Fruit fly (Drosophila melanogaster) whole organism, embryonic: ENCODE data around the gene CG6709.

Experiments used
- Adf1 ChIP-seq: fragments of 200-800 bp; sonication (Bioruptor generic); IDR thresholded peaks from 2 replicates; pipeline ENCODE4 v1.3.6; 2022; ENCODE audit warnings: missing biosample characterization, missing genetic modification characterization
- Antp ChIP-seq: fragments of 200-800 bp; sonication (Bioruptor generic); optimal IDR thresholded peaks from 3 replicates; lab custom pipeline; 2016; ENCODE audit warnings: missing biosample characterization, missing genetic modification characterization
- CG10147 ChIP-seq: fragments of 200-800 bp; sonication (Bioruptor generic); optimal IDR thresholded peaks from 2 replicates; lab custom pipeline; 2019; ENCODE audit warnings: missing biosample characterization, mild to moderate bottlenecking, missing genetic modification characterization, moderate library complexity
- CG10654 ChIP-seq: fragments of 200-800 bp; sonication (Bioruptor generic); optimal IDR thresholded peaks from 2 replicates; lab custom pipeline; 2016; ENCODE audit warnings: missing biosample characterization, missing genetic modification characterization
- CG11085 ChIP-seq: fragments of 200-800 bp; sonication (Bioruptor generic); IDR thresholded peaks from 2 replicates; pipeline ENCODE4 v1.3.6; 2022; ENCODE audit warnings: missing biosample characterization, missing genetic modification characterization
- CG11723 ChIP-seq: fragments of 200-800 bp; sonication (Bioruptor generic); optimal IDR thresholded peaks from 2 replicates; lab custom pipeline; 2017; ENCODE audit warnings: missing biosample characterization, mild to moderate bottlenecking, missing genetic modification characterization
- CG12155 ChIP-seq: fragments of 200-800 bp; sonication (Bioruptor generic); optimal IDR thresholded peaks from 3 replicates; lab custom pipeline; 2016; ENCODE audit warnings: missing biosample characterization, missing genetic modification characterization
- CG13296 ChIP-seq: fragments of 200-800 bp; sonication (Bioruptor generic); optimal IDR thresholded peaks from 3 replicates; lab custom pipeline; 2018; ENCODE audit warnings: missing biosample characterization, mild to moderate bottlenecking, missing genetic modification characterization
- CG13894 ChIP-seq: fragments of 200-800 bp; sonication (Bioruptor generic); optimal IDR thresholded peaks from 3 replicates; lab custom pipeline; 2018; ENCODE audit warnings: missing biosample characterization, mild to moderate bottlenecking, missing genetic modification characterization, moderate library complexity
- CG15011 ChIP-seq: fragments of 200-800 bp; sonication (Bioruptor generic); optimal IDR thresholded peaks from 3 replicates; lab custom pipeline; 2018; ENCODE audit warnings: missing biosample characterization, mild to moderate bottlenecking, missing genetic modification characterization
- CG15696 ChIP-seq: fragments of 200-800 bp; sonication (Bioruptor generic); optimal IDR thresholded peaks from 2 replicates; lab custom pipeline; 2019; ENCODE audit warnings: missing biosample characterization, mild to moderate bottlenecking, missing genetic modification characterization, moderate library complexity
- CG1603 ChIP-seq: fragments of 200-800 bp; sonication (Bioruptor generic); optimal IDR thresholded peaks from 2 replicates; lab custom pipeline; 2019; ENCODE audit warnings: missing biosample characterization, mild to moderate bottlenecking, missing genetic modification characterization, moderate library complexity
- CG1647 ChIP-seq: fragments of 200-800 bp; sonication (Bioruptor generic); optimal IDR thresholded peaks from 3 replicates; lab custom pipeline; 2016; ENCODE audit warnings: missing biosample characterization, missing genetic modification characterization
- CG2678 ChIP-seq: fragments of 200-800 bp; sonication (Bioruptor generic); optimal IDR thresholded peaks from 3 replicates; lab custom pipeline; 2019; ENCODE audit warnings: missing biosample characterization, mild to moderate bottlenecking, missing genetic modification characterization, moderate library complexity
- CG2875 ChIP-seq: fragments of 200-800 bp; sonication (Bioruptor generic); optimal IDR thresholded peaks from 2 replicates; lab custom pipeline; 2017; ENCODE audit warnings: missing biosample characterization, mild to moderate bottlenecking, missing genetic modification characterization, missing genetic modification reagents
- CG2889 ChIP-seq: fragments of 200-800 bp; sonication (Bioruptor generic); IDR thresholded peaks from 3 replicates; pipeline ENCODE4 v1.3.6; 2022; ENCODE audit warnings: missing biosample characterization, missing genetic modification characterization
- CG30431 ChIP-seq: fragments of 200-800 bp; sonication (Bioruptor generic); optimal IDR thresholded peaks from 2 replicates; lab custom pipeline; 2017; ENCODE audit warnings: missing biosample characterization, missing genetic modification characterization
- CG31365 ChIP-seq: fragments of 200-800 bp; sonication (Bioruptor generic); optimal IDR thresholded peaks from 2 replicates; lab custom pipeline; 2018; ENCODE audit warnings: missing biosample characterization, mild to moderate bottlenecking, missing genetic modification characterization
- CG31441 ChIP-seq: fragments of 200-800 bp; sonication (Bioruptor generic); IDR thresholded peaks from 2 replicates; pipeline ENCODE4 v1.3.6; 2022; ENCODE audit warnings: missing biosample characterization, missing genetic modification characterization
- CG33213 ChIP-seq: fragments of 200-800 bp; sonication (Bioruptor generic); optimal IDR thresholded peaks from 3 replicates; lab custom pipeline; 2016; ENCODE audit warnings: missing biosample characterization, missing genetic modification characterization
- CG34422 ChIP-seq: fragments of 200-800 bp; sonication (Bioruptor generic); IDR thresholded peaks from 3 replicates; pipeline ENCODE4 v1.3.6; 2022; ENCODE audit warnings: missing biosample characterization, missing genetic modification characterization
- CG3847 ChIP-seq: fragments of 200-800 bp; sonication (Bioruptor generic); IDR thresholded peaks from 2 replicates; pipeline ENCODE4 v1.3.6; 2022; ENCODE audit warnings: missing biosample characterization, missing genetic modification characterization
- CG4730 ChIP-seq: fragments of 200-800 bp; sonication (Bioruptor generic); IDR thresholded peaks from 2 replicates; pipeline ENCODE4 v1.3.6; 2022; ENCODE audit warnings: missing biosample characterization, missing genetic modification characterization
- CG5953 ChIP-seq: fragments of 200-800 bp; sonication (Bioruptor generic); IDR thresholded peaks from 2 replicates; pipeline ENCODE4 v1.3.6; 2022; ENCODE audit warnings: missing biosample characterization, missing genetic modification characterization
- CG7271 ChIP-seq: fragments of 200-800 bp; sonication (Bioruptor generic); optimal IDR thresholded peaks from 2 replicates; lab custom pipeline; 2018; ENCODE audit warnings: missing biosample characterization, mild to moderate bottlenecking, missing genetic modification characterization, moderate library complexity
- CG7357 ChIP-seq: fragments of 200-800 bp; sonication (Bioruptor generic); IDR thresholded peaks from 3 replicates; pipeline ENCODE4 v1.3.6; 2022; ENCODE audit warnings: missing biosample characterization, missing genetic modification characterization
- CG7745 ChIP-seq: fragments of 200-800 bp; sonication (Bioruptor generic); optimal IDR thresholded peaks from 2 replicates; lab custom pipeline; 2018; ENCODE audit warnings: missing biosample characterization, mild to moderate bottlenecking, missing genetic modification characterization, moderate library complexity
- CG7963 ChIP-seq: fragments of 200-800 bp; sonication (Bioruptor generic); IDR thresholded peaks from 3 replicates; pipeline ENCODE4 v1.3.6; 2022; ENCODE audit warnings: missing biosample characterization, missing genetic modification characterization; ENCODE audit not compliant: partially characterized antibody
- CG8359 ChIP-seq: fragments of 200-800 bp; sonication (Bioruptor generic); optimal IDR thresholded peaks from 2 replicates; lab custom pipeline; 2017; ENCODE audit warnings: missing biosample characterization, mild to moderate bottlenecking, missing genetic modification characterization, borderline replicate concordance
- CHES-1-like ChIP-seq: fragments of 200-800 bp; sonication (Bioruptor generic); optimal IDR thresholded peaks from 2 replicates; lab custom pipeline; 2016; ENCODE audit warnings: missing biosample characterization, missing genetic modification characterization
- E2f2 ChIP-seq: fragments of 200-800 bp; sonication (Bioruptor generic); IDR thresholded peaks from 2 replicates; pipeline ENCODE4 v1.3.6; 2022; ENCODE audit warnings: missing biosample characterization, missing genetic modification characterization
- Ets65A ChIP-seq: fragments of 200-800 bp; sonication (Bioruptor generic); peaks from one replicate; lab custom pipeline; 2016; ENCODE audit warnings: missing biosample characterization, missing genetic modification characterization
- Gsc ChIP-seq: fragments of 200-800 bp; sonication (Bioruptor generic); IDR thresholded peaks from 2 replicates; pipeline ENCODE4 v1.3.6; 2022; ENCODE audit warnings: missing biosample characterization, missing genetic modification characterization
- HmgD ChIP-seq: fragments of 200-800 bp; sonication (Bioruptor generic); optimal IDR thresholded peaks from 3 replicates; lab custom pipeline; 2016; ENCODE audit warnings: missing biosample characterization, missing genetic modification characterization
- Jarid2 ChIP-seq: fragments of 200-800 bp; sonication (Bioruptor generic); optimal IDR thresholded peaks from 3 replicates; lab custom pipeline; 2017; ENCODE audit warnings: mild to moderate bottlenecking, missing biosample characterization, missing genetic modification reagents, missing genetic modification characterization
- Sin3A ChIP-seq: fragments of >200 bp; optimal IDR thresholded peaks from 2 replicates; lab custom pipeline; 2018
- Sry-β ChIP-seq: fragments of 200-800 bp; sonication (Bioruptor generic); optimal IDR thresholded peaks from 2 replicates; lab custom pipeline; 2018; ENCODE audit warnings: missing biosample characterization, mild to moderate bottlenecking, missing genetic modification characterization, moderate library complexity
- Sry-δ ChIP-seq: fragments of 200-800 bp; sonication (Bioruptor generic); optimal IDR thresholded peaks from 2 replicates; lab custom pipeline; 2016; ENCODE audit warnings: missing biosample characterization, missing genetic modification characterization
- ab ChIP-seq: fragments of 200-800 bp; sonication (Bioruptor generic); optimal IDR thresholded peaks from 2 replicates; lab custom pipeline; 2016; ENCODE audit warnings: missing biosample characterization, missing genetic modification characterization
- abd-A ChIP-seq: fragments of 200-800 bp; sonication (Bioruptor generic); optimal IDR thresholded peaks from 3 replicates; lab custom pipeline; 2019; ENCODE audit warnings: missing biosample characterization, mild to moderate bottlenecking, missing genetic modification characterization, moderate library complexity
- bsh ChIP-seq, 2 experiments: fragments of 200-800 bp; sonication (Bioruptor generic); optimal IDR thresholded peaks; 2 replicates each; lab custom pipeline; 2017 to 2018; ENCODE audit warnings: mild to moderate bottlenecking in 2 of 2, missing biosample characterization in 2 of 2, missing genetic modification characterization in 2 of 2, moderate library complexity in 1 of 2
- cas ChIP-seq: fragments of 200-800 bp; sonication (Bioruptor generic); IDR thresholded peaks from 2 replicates; pipeline ENCODE4 v1.3.6; 2022; ENCODE audit warnings: missing biosample characterization, missing genetic modification characterization
- chif ChIP-seq, 2 experiments: fragments of 200-800 bp; sonication (Bioruptor generic); optimal IDR thresholded peaks; 3 replicates each; lab custom pipeline; 2016; ENCODE audit warnings: missing biosample characterization in 2 of 2, missing genetic modification characterization in 2 of 2
- gsb-n ChIP-seq: fragments of 200-800 bp; sonication (Bioruptor generic); optimal IDR thresholded peaks from 3 replicates; lab custom pipeline; 2018; ENCODE audit warnings: missing biosample characterization, mild to moderate bottlenecking, missing genetic modification characterization
- ham ChIP-seq: fragments of 200-800 bp; sonication (Bioruptor generic); IDR thresholded peaks from 2 replicates; pipeline ENCODE4 v1.3.6; 2022; ENCODE audit warnings: missing biosample characterization, missing genetic modification characterization
- her ChIP-seq: fragments of 200-800 bp; sonication (Bioruptor generic); optimal IDR thresholded peaks from 2 replicates; lab custom pipeline; 2016; ENCODE audit warnings: missing biosample characterization, missing genetic modification characterization
- kni ChIP-seq: fragments of 200-800 bp; sonication (Bioruptor generic); optimal IDR thresholded peaks from 3 replicates; lab custom pipeline; 2017; ENCODE audit warnings: mild to moderate bottlenecking, missing biosample characterization, missing genetic modification reagents, missing genetic modification characterization
- maf-S ChIP-seq: fragments of 200-800 bp; sonication (Bioruptor generic); optimal IDR thresholded peaks from 2 replicates; lab custom pipeline; 2016; ENCODE audit warnings: missing biosample characterization, missing genetic modification characterization
- repo ChIP-seq: fragments of 200-800 bp; sonication (Bioruptor generic); optimal IDR thresholded peaks from 2 replicates; lab custom pipeline; 2016; ENCODE audit warnings: missing biosample characterization, missing genetic modification characterization
- sob ChIP-seq: fragments of 200-800 bp; sonication (Bioruptor generic); IDR thresholded peaks from 2 replicates; pipeline ENCODE4 v1.3.6; 2022; ENCODE audit warnings: missing biosample characterization, missing genetic modification characterization
- zf30C ChIP-seq: fragments of 200-800 bp; sonication (Bioruptor generic); optimal IDR thresholded peaks from 3 replicates; lab custom pipeline; 2018; ENCODE audit warnings: missing biosample characterization, mild to moderate bottlenecking, missing genetic modification characterization

The CG6709 gene

DNA sequence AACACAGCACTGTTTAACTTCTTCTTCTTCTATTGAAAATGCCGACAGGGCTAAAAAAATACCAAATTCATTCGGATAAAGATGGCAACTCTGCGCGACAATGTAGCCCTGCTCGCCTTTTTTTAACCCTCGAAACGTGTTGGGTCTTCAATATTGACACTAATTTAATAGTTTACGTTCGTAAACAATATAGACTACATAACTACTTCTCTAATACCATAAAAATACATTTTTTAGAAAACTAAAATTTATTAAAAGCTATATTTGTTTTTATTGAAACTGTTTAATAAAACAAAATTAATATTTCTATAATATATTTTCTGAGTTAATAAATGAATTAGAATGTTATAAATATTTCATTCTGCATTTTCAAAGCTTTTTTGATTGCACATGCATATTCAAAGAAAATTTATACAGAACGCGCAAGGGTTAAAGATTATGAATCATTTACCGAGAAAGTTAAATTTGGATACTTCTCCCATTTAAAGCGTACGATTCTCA is 5.9 kb downstream of the CG6709 start, which contains the start of the genes Taf2 and CalpB (continued):
- no peak for TF ChIP-seq ham
- peak; percentile 59; the same call in 2 of the 3 replicates for TF ChIP-seq CG7357 (GFP tag; lab: Robert Waterston, UW)
- no peak for TF ChIP-seq CG7963 (GFP tag; lab: Robert Waterston, UW)
- no peak for TF ChIP-seq Adf1 (GFP tag; lab: Robert Waterston, UW)
- no peak for TF ChIP-seq repo (GFP tag; lab: Kevin White, UChicago)
- peak; percentile 25 for TF ChIP-seq Sin3A
- no peak for TF ChIP-seq zf30C (GFP tag; lab: Kevin White, UChicago)
- peak; percentile 46 for TF ChIP-seq Sry-δ (GFP tag; lab: Kevin White, UChicago)
- TF ChIP-seq CG12155 (GFP tag; lab: Kevin White, UChicago), result peak; percentile 84
- peak; percentile 12 for TF ChIP-seq Sry-β (GFP tag; lab: Kevin White, UChicago)
- peak; percentile 73 for TF ChIP-seq CG2875 (GFP tag; lab: Kevin White, UChicago)
- peak; percentile 72 for TF ChIP-seq CG4730 (GFP tag; lab: Robert Waterston, UW)
- TF ChIP-seq E2f2 (GFP tag; lab: Robert Waterston, UW), result peak; percentile 54; the same call in 1 of the 2 replicates
- peak; percentile 54 for TF ChIP-seq Ets65A (GFP tag; lab: Kevin White, UChicago)
- TF ChIP-seq CG2889 (GFP tag; lab: Robert Waterston, UW), result no peak
- TF ChIP-seq HmgD (GFP tag; lab: Kevin White, UChicago), result peak; percentile 11
- TF ChIP-seq CG5953, result no peak
- TF ChIP-seq CG34422 (GFP tag; lab: Robert Waterston, UW), result peak; percentile 85
- TF ChIP-seq CG7745, result no peak
- no peak for TF ChIP-seq cas (GFP tag; lab: Robert Waterston, UW)
- no peak for TF ChIP-seq abd-A (tag; lab: Kevin White, UChicago)
- peak; percentile 80 for TF ChIP-seq CG7271 (tag; lab: Kevin White, UChicago)
- TF ChIP-seq Antp (GFP tag; lab: Kevin White, UChicago), result peak; percentile 18
- peak; percentile 55 for TF ChIP-seq CHES-1-like (GFP tag; lab: Kevin White, UChicago)
- TF ChIP-seq CG2678 (tag; lab: Kevin White, UChicago), result peak; percentile 96
- TF ChIP-seq chif (GFP tag; optimal IDR thresholded peaks at IDR 0.05; lab: Kevin White, UChicago), result peak in 1 of 2 experiments; percentile 34
- TF ChIP-seq CG13296, result peak; percentile 90
- TF ChIP-seq sob, result peak; percentile 60
- TF ChIP-seq Jarid2 (GFP tag; lab: Kevin White, UChicago), result no peak
- peak; percentile 50 for TF ChIP-seq CG30431 (GFP tag; lab: Kevin White, UChicago)
- peak; percentile 82 for TF ChIP-seq CG15696 (tag; lab: Kevin White, UChicago)
- TF ChIP-seq bsh (GFP tag; optimal IDR thresholded peaks at IDR 0.05; lab: Kevin White, UChicago), result peak; percentile 36 to 85
- no peak for TF ChIP-seq her
- TF ChIP-seq gsb-n (tag; lab: Kevin White, UChicago), result peak; percentile 91
- TF ChIP-seq CG10147 (GFP tag; lab: Kevin White, UChicago), result peak; percentile 93
- TF ChIP-seq CG3847, result peak; percentile 85
- TF ChIP-seq CG8359 (GFP tag; lab: Kevin White, UChicago), result peak; percentile 64
- TF ChIP-seq CG31441 (GFP tag; lab: Robert Waterston, UW), result peak; percentile 93
- TF ChIP-seq Gsc (GFP tag; lab: Robert Waterston, UW), result no peak
- no peak for TF ChIP-seq CG13894 (tag; lab: Kevin White, UChicago)
- no peak for TF ChIP-seq CG33213 (GFP tag; lab: Kevin White, UChicago)
- TF ChIP-seq kni, result no peak
- no peak for TF ChIP-seq CG31365 (tag; lab: Kevin White, UChicago)
- TF ChIP-seq CG11723 (GFP tag; lab: Kevin White, UChicago), result peak; percentile 5
- TF ChIP-seq maf-S (GFP tag; lab: Kevin White, UChicago), result no peak
- no peak for TF ChIP-seq ab (GFP tag; lab: Kevin White, UChicago)
- peak; percentile 78 for TF ChIP-seq CG10654 (GFP tag; lab: Kevin White, UChicago)
- TF ChIP-seq CG1647 (GFP tag; lab: Kevin White, UChicago), result no peak
- peak; percentile 62 for TF ChIP-seq CG15011
- TF ChIP-seq CG1603, result no peak
- peak; percentile 68 for TF ChIP-seq CG11085 (GFP tag; lab: Robert Waterston, UW)
